Worm (Caenorhabditis elegans) whole organism, early embryonic: Measurements from ENCODE around the gene F28A10.8.

ENCODE experiments used
- F13C5.2 ChIP-seq: sonication (generic microtip); optimal IDR thresholded peaks from 2 replicates; lab custom pipeline; 2017; ENCODE audit warnings: mild to moderate bottlenecking, missing genetic modification characterization, inconsistent platforms, missing compliant biosample characterization
- ama-1 ChIP-seq: fragments of 150-350 bp; optimal IDR thresholded peaks from 2 replicates; lab custom pipeline; 2014
- ceh-13 ChIP-seq: fragments of 200-800 bp; sonication (Bioruptor generic); optimal IDR thresholded peaks from 2 replicates; lab custom pipeline; 2018; ENCODE audit warnings: mild to moderate bottlenecking, missing genetic modification characterization, missing compliant biosample characterization
- ets-7 ChIP-seq: sonication (generic microtip); optimal IDR thresholded peaks from 2 replicates; lab custom pipeline; 2016; ENCODE audit warnings: missing genotype, missing genetic modification characterization, missing compliant biosample characterization
- hnd-1 ChIP-seq: sonication (generic microtip); optimal IDR thresholded peaks from 2 replicates; lab custom pipeline; 2016; ENCODE audit warnings: missing genetic modification characterization, missing compliant biosample characterization
- scrt-1 ChIP-seq: fragments of 200-800 bp; sonication (Bioruptor generic); IDR thresholded peaks from 2 replicates; pipeline ENCODE4 v1.3.6; 2022; ENCODE audit warnings: missing genetic modification characterization, missing compliant biosample characterization
- sea-1 ChIP-seq: fragments of 200-800 bp; sonication (Bioruptor generic); conservative IDR thresholded peaks from 2 replicates; pipeline ENCODE4 v1.3.6; 2022; ENCODE audit warnings: missing genetic modification characterization, missing compliant biosample characterization
- tra-4 ChIP-seq: sonication (generic microtip); optimal IDR thresholded peaks from 2 replicates; lab custom pipeline; 2017; ENCODE audit warnings: missing genetic modification characterization, missing compliant biosample characterization

ce11 chrII:845618-846017 lies 7.3 kb upstream of the F28A10.8 start, which contains the start of gene F28A10.7:
- TF ChIP-seq F13C5.2 (tag; lab: Kevin White, UChicago): no peak
- no peak for TF ChIP-seq ets-7 (tag; lab: Kevin White, UChicago)
- no peak for TF ChIP-seq ceh-13 (GFP tag; lab: Kevin White, UChicago)
- TF ChIP-seq sea-1 (GFP tag; lab: Robert Waterston, UW): no peak
- TF ChIP-seq hnd-1: no peak
- TF ChIP-seq tra-4: no peak
- TF ChIP-seq ama-1 (lab: Kevin White, UChicago): no peak
- TF ChIP-seq scrt-1: no peak
